Fruit fly (Drosophila melanogaster) whole organism, wandering third instar larva: ENCODE results near the gene CG13086.

Source experiments
- Abd-B ChIP-seq: fragments of >200 bp; optimal IDR thresholded peaks from 2 replicates; lab custom pipeline; 2017; ENCODE audit warnings: missing biosample characterization, missing genetic modification characterization
- CG32264 ChIP-seq: fragments of 200-800 bp; sonication (Bioruptor generic); optimal IDR thresholded peaks from 2 replicates; lab custom pipeline; 2016; ENCODE audit warnings: missing biosample characterization, missing genetic modification characterization
- CG9705 ChIP-seq: fragments of 200-800 bp; sonication (Bioruptor generic); optimal IDR thresholded peaks from 2 replicates; lab custom pipeline; 2018; ENCODE audit warnings: missing biosample characterization, mild to moderate bottlenecking, missing genetic modification characterization
- CrebA ChIP-seq: fragments of 200-800 bp; sonication (Bioruptor generic); optimal IDR thresholded peaks from 2 replicates; lab custom pipeline; 2016; ENCODE audit warnings: missing biosample characterization, mild to moderate bottlenecking, missing genetic modification characterization, borderline replicate concordance
- Dfd ChIP-seq: fragments of >200 bp; optimal IDR thresholded peaks from 2 replicates; lab custom pipeline; 2017; ENCODE audit warnings: missing biosample characterization, missing genetic modification characterization
- Dif ChIP-seq: fragments of 200-275, 200-300 bp; sonication (Bioruptor generic); optimal IDR thresholded peaks from 2 replicates; lab custom pipeline; 2018; ENCODE audit warnings: missing biosample characterization, missing genetic modification characterization; ENCODE audit not compliant: partially characterized antibody
- HLH106 ChIP-seq: fragments of 200-800 bp; optimal IDR thresholded peaks from 3 replicates; lab custom pipeline; 2019; ENCODE audit warnings: missing biosample characterization, mild to moderate bottlenecking, missing genetic modification characterization, moderate library complexity
- Hr78 ChIP-seq: fragments of >200 bp; optimal IDR thresholded peaks from 2 replicates; lab custom pipeline; 2017; ENCODE audit warnings: missing biosample characterization, missing genetic modification characterization
- Hr83 ChIP-seq: fragments of 200-300 bp; sonication (Bioruptor generic); optimal IDR thresholded peaks from 2 replicates; lab custom pipeline; 2016; ENCODE audit warnings: missing biosample characterization, mild to moderate bottlenecking, missing genetic modification characterization, moderate library complexity; ENCODE audit not compliant: poor library complexity, severe bottlenecking
- Jra ChIP-seq: sonication (Bioruptor generic); optimal IDR thresholded peaks from 2 replicates; lab custom pipeline; 2016; ENCODE audit warnings: missing biosample characterization, missing genetic modification characterization
- Mio ChIP-seq: sonication (Bioruptor generic); optimal IDR thresholded peaks from 2 replicates; lab custom pipeline; 2016; ENCODE audit warnings: missing biosample characterization, missing genetic modification characterization
- Myc ChIP-seq: fragments of >200 bp; optimal IDR thresholded peaks from 2 replicates; lab custom pipeline; 2017
- N ChIP-seq: fragments of >200 bp; optimal IDR thresholded peaks from 2 replicates; lab custom pipeline; 2018; ENCODE audit warnings: missing biosample characterization, missing external identifiers, missing genetic modification characterization
- OdsH ChIP-seq: fragments of 200-800 bp; sonication (Bioruptor generic); optimal IDR thresholded peaks from 2 replicates; lab custom pipeline; 2016; ENCODE audit warnings: missing biosample characterization, mild to moderate bottlenecking, missing genetic modification characterization
- Rel ChIP-seq, 2 experiments: fragments of 200-800 bp; sonication (Bioruptor generic) in 1 of 2; optimal IDR thresholded peaks; 2 replicates in 1 of 2; 3 replicates in 1 of 2; lab custom pipeline; 2016 to 2019; ENCODE audit warnings: mild to moderate bottlenecking in 2 of 2, missing biosample characterization in 2 of 2, missing genetic modification characterization in 2 of 2, moderate library complexity in 1 of 2
- Sp1 ChIP-seq: fragments of 200-800 bp; sonication (Bioruptor generic); optimal IDR thresholded peaks from 3 replicates; lab custom pipeline; 2019; ENCODE audit warnings: missing biosample characterization, mild to moderate bottlenecking, missing genetic modification characterization, moderate library complexity
- Vsx2 ChIP-seq: fragments of 200-300, 225-300 bp; sonication (Bioruptor generic); optimal IDR thresholded peaks from 2 replicates; lab custom pipeline; 2018; ENCODE audit warnings: missing biosample characterization, missing genetic modification characterization; ENCODE audit not compliant: partially characterized antibody
- br ChIP-seq: fragments of 200-800 bp; sonication (Bioruptor generic); optimal IDR thresholded peaks from 2 replicates; lab custom pipeline; 2016; ENCODE audit warnings: missing biosample characterization, missing genetic modification characterization
- brk ChIP-seq: fragments of 200-800 bp; sonication (Bioruptor generic); optimal IDR thresholded peaks from 2 replicates; lab custom pipeline; 2016; ENCODE audit warnings: missing biosample characterization, mild to moderate bottlenecking, missing genetic modification characterization
- dmrt93B ChIP-seq: fragments of 200-800 bp; sonication (Bioruptor generic); optimal IDR thresholded peaks from 2 replicates; lab custom pipeline; 2018; ENCODE audit warnings: missing biosample characterization, mild to moderate bottlenecking, missing genetic modification characterization
- dsf ChIP-seq: sonication (Bioruptor generic); optimal IDR thresholded peaks from 2 replicates; lab custom pipeline; 2016; ENCODE audit warnings: missing biosample characterization, missing genetic modification characterization, borderline replicate concordance
- foxo ChIP-seq, 2 experiments: fragments of 200-800 bp; sonication (Bioruptor generic); optimal IDR thresholded peaks; 2 replicates in 1 of 2; 3 replicates in 1 of 2; lab custom pipeline; 2016 to 2017; ENCODE audit warnings: missing biosample characterization in 2 of 2, missing genetic modification characterization in 2 of 2
- fru ChIP-seq: fragments of 200-800 bp; sonication (Bioruptor generic); optimal IDR thresholded peaks from 3 replicates; lab custom pipeline; 2016; ENCODE audit warnings: missing biosample characterization, mild to moderate bottlenecking, missing genetic modification characterization
- jim ChIP-seq: fragments of 175-275, 200-325 bp; sonication (Bioruptor generic); optimal IDR thresholded peaks from 2 replicates; lab custom pipeline; 2016; ENCODE audit warnings: missing biosample characterization, mild to moderate bottlenecking, missing genetic modification characterization
- lola ChIP-seq: fragments of >200 bp; optimal IDR thresholded peaks from 2 replicates; lab custom pipeline; 2017; ENCODE audit warnings: missing biosample characterization, missing genetic modification characterization
- pan ChIP-seq: fragments of >200 bp; optimal IDR thresholded peaks from 2 replicates; lab custom pipeline; 2017
- psq ChIP-seq: fragments of 200-800 bp; sonication (Bioruptor generic); optimal IDR thresholded peaks from 3 replicates; lab custom pipeline; 2017; ENCODE audit warnings: missing biosample characterization, mild to moderate bottlenecking, missing genetic modification characterization, moderate library complexity
- rgr ChIP-seq: fragments of 200-800 bp; sonication (Bioruptor generic); optimal IDR thresholded peaks from 3 replicates; lab custom pipeline; 2016; ENCODE audit warnings: missing biosample characterization, mild to moderate bottlenecking, missing genetic modification characterization
- sage ChIP-seq: fragments of 200-800 bp; sonication (Bioruptor generic); optimal IDR thresholded peaks from 2 replicates; lab custom pipeline; 2016; ENCODE audit warnings: missing biosample characterization, mild to moderate bottlenecking, missing genetic modification characterization
- sv ChIP-seq: fragments of 200-800 bp; sonication (Bioruptor generic); optimal IDR thresholded peaks from 3 replicates; lab custom pipeline; 2016; ENCODE audit warnings: missing biosample characterization, missing genetic modification characterization
- usp ChIP-seq: fragments of >200 bp; optimal IDR thresholded peaks from 2 replicates; lab custom pipeline; 2017; ENCODE audit warnings: missing biosample characterization, missing genetic modification characterization

Gene CG13086

DNA sequence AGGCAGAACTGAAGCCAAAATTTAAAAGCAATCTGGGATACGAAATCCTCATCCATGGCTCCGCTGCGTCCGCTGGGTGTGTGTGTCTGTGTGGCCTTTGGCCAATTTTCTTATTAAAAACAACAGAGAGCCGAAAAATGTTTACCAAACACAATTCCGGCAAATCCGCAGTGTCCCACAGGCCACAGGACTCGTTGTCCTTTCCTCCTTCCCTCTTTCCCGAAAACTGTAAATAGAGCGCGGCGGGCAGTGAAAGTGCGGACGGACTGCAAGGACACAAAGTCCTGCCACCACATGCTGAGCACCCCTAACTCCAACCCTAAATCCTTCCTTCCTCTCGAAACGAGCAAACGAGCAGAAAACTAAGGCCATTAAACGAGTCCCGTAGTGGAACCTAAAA is 30.2 kb upstream of the CG13086 start:
- TF ChIP-seq pan (lab: Kevin White, UChicago) (no peak), CrebA (GFP tag; lab: Kevin White, UChicago) (no peak)

dm6 chr2L:19335052-19335451 is 29.1 kb upstream of the CG13086 start:
- no peak for TF ChIP-seq foxo (GFP tag; optimal IDR thresholded peaks at IDR 0.05; lab: Kevin White, UChicago)
- no peak for TF ChIP-seq brk (GFP tag; lab: Kevin White, UChicago)
- no peak for TF ChIP-seq Mio (GFP tag; lab: Kevin White, UChicago)
- peak; percentile 18 for TF ChIP-seq sv (GFP tag; lab: Kevin White, UChicago)
- no peak for TF ChIP-seq Jra
- TF ChIP-seq jim (GFP tag; lab: Kevin White, UChicago), result no peak
- no peak for TF ChIP-seq CG9705

DNA sequence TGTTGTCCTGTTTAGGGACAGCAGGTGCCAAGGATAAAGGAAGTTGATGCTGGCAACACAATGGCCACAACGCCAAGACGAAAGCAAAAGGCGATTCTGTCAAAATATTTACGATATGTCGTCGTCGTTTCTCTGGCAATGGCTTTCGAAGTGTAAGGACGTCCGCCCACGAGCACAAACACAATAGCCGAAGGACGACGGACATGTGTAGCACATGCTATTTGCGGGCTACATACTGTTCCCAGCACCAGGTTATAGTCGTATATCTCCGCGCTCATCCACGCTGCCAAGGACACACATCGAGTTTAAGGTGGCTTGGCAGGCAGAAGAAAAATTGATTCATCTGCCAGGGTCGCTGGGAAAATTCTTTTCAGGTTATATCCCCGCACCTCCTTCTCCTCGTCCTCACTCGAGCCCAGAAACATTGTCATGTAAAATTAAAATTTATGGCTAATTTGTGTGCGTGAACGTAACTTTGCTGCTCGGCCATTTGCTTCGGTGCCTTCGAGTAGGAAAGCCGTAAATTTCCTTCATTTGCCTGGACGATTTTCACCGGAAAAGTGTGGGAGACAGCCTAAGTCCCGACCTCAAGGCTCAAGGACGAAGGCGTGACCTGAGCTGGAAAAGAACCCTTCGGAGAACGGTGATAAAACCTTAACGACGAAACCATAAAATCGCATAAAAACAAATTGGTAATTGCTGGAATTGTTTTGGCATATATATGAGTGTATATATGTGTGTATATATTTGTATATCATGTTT is 26.0 kb upstream of the CG13086 start:
- TF ChIP-seq Hr78, result no peak
- no peak for TF ChIP-seq psq (GFP tag; lab: Kevin White, UChicago)
- TF ChIP-seq CG32264 (GFP tag; lab: Kevin White, UChicago), result no peak
- TF ChIP-seq Rel (GFP tag; optimal IDR thresholded peaks at IDR 0.05; lab: Kevin White, UChicago), result no peak
- no peak for TF ChIP-seq Rel (tag; optimal IDR thresholded peaks at IDR 0.05; lab: Kevin White, UChicago)
- no peak for TF ChIP-seq Dfd (GFP tag; lab: Kevin White, UChicago)
- TF ChIP-seq Sp1 (GFP tag; lab: Kevin White, UChicago), result no peak
- TF ChIP-seq rgr (GFP tag; lab: Kevin White, UChicago), result no peak
- TF ChIP-seq Myc (lab: Kevin White, UChicago), result no peak
- no peak for TF ChIP-seq HLH106
- no peak for TF ChIP-seq foxo (GFP tag; optimal IDR thresholded peaks at IDR 0.05; lab: Kevin White, UChicago)
- no peak for TF ChIP-seq sage
- no peak for TF ChIP-seq Vsx2 (GFP tag; lab: Kevin White, UChicago)

DNA sequence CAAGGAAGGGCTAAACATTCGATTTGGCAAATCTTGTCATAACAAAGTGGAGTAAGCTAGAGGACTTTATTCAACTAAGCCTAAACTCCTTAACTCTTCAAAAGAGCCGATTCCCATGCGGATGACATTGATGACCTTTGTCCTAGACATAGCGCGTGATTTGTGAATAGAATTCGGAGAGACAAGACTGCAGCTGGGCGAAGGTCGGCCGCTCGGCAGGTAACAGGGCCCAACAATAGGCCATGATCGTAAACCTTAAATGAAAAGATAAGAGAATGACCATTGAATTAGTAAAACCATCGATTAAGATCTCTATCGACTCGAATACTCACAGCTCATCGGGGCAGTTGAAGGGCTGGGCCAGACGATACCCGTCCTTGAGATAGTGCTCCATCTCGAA is 25.2 kb upstream of the CG13086 start:
- TF ChIP-seq Hr78 (no peak), Vsx2 (GFP tag; lab: Kevin White, UChicago) (no peak), lola (GFP tag; lab: Kevin White, UChicago) (no peak), fru (GFP tag; lab: Kevin White, UChicago) (no peak), Hr83 (GFP tag; lab: Kevin White, UChicago) (no peak), dsf (GFP tag; lab: Kevin White, UChicago) (no peak), N (no peak), Rel (GFP tag; optimal IDR thresholded peaks at IDR 0.05; lab: Kevin White, UChicago) (no peak), Rel (tag; optimal IDR thresholded peaks at IDR 0.05; lab: Kevin White, UChicago) (no peak), usp (GFP tag; lab: Kevin White, UChicago) (no peak)

DNA sequence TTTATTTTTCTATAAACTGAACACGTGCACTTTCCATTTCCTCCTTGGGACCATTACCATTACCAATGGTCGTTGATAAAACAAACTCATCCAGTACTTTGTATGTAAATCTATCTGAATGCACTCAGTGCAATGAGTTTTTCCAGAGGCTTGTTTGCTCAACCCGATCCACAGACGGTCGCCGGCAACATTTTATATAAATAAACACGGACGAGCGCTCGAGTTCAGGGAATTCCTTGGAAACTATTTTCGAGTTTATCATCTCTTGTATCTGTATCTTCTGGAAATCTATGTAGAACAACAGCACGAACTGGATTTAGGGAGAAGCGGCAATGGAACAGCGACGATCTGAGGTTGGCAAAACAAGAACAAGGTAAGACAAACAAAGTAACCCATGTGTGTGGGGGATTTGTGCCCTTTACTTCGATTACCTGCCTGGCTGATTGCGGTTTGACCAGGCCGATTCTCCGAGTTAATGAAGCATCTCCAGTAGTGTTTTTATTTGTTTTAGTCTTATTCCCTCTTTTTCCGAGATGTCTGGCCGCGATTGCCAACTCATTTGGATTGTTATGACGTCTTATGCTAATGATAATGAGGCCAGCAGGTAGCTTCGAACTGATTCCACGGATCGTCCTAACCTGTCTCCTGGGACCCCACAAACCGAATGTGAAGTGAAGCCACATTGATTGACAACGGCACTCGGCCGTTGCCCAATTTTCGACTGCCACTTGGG is 22.9 kb upstream of the CG13086 start:
- TF ChIP-seq OdsH (GFP tag; lab: Kevin White, UChicago) (no peak), Hr78 (no peak), fru (GFP tag; lab: Kevin White, UChicago) (no peak), CrebA (GFP tag; lab: Kevin White, UChicago) (no peak), usp (GFP tag; lab: Kevin White, UChicago) (no peak), Rel (GFP tag; optimal IDR thresholded peaks at IDR 0.05; lab: Kevin White, UChicago) (no peak), Rel (tag; optimal IDR thresholded peaks at IDR 0.05; lab: Kevin White, UChicago) (no peak), dmrt93B (GFP tag; lab: Kevin White, UChicago) (no peak), Abd-B (GFP tag; lab: Kevin White, UChicago) (no peak), br (GFP tag; lab: Kevin White, UChicago) (no peak), psq (GFP tag; lab: Kevin White, UChicago) (no peak), Hr83 (GFP tag; lab: Kevin White, UChicago) (no peak), N (no peak), Sp1 (GFP tag; lab: Kevin White, UChicago) (no peak), Dif (no peak)
